Fruit fly (Drosophila melanogaster) whole organism: ENCODE data around the gene Bin1.

ENCODE experiments used
- CG8478 ChIP-seq: fragments of >200 bp; optimal IDR thresholded peaks from 2 replicates; lab custom pipeline; 2018; ENCODE audit warnings: inconsistent platforms
- Dll ChIP-seq: fragments of >200 bp; optimal IDR thresholded peaks from 2 replicates; lab custom pipeline; 2017

- TF ChIP-seq CG8478 (lab: Kevin White, UChicago) (no peak), Dll (no peak)
Observed at dm6 chr3R:16202335-16203024, 13.1 kb upstream of the Bin1 start.
